Worm (Caenorhabditis elegans) whole organism, young adult: ENCODE data around the gene H38K22.7.

Source experiments
- B0261.1 ChIP-seq: sonication (generic microtip); optimal IDR thresholded peaks from 2 replicates; lab custom pipeline; 2016; ENCODE audit warnings: mild to moderate bottlenecking, missing genetic modification characterization, moderate library complexity, missing compliant biosample characterization
- B0336.3 ChIP-seq: fragments of 200-800 bp; sonication (Bioruptor generic); IDR thresholded peaks from 2 replicates; pipeline ENCODE4 v1.3.6; 2022; ENCODE audit warnings: missing genetic modification characterization, missing compliant biosample characterization
- C06A6.2 ChIP-seq: fragments of 200-800 bp; sonication (Bioruptor generic); conservative IDR thresholded peaks from 2 replicates; pipeline ENCODE4 v1.3.6; 2022; ENCODE audit warnings: missing genetic modification characterization, missing compliant biosample characterization
- F22D6.2 ChIP-seq: sonication (generic microtip); optimal IDR thresholded peaks from 2 replicates; lab custom pipeline; 2016; ENCODE audit warnings: mild to moderate bottlenecking, missing genetic modification characterization, missing compliant biosample characterization
- F23B12.7 ChIP-seq: sonication (generic microtip); optimal IDR thresholded peaks from 2 replicates; lab custom pipeline; 2017; ENCODE audit warnings: missing genetic modification characterization, mild to moderate bottlenecking, missing compliant biosample characterization, antibody characterized with exemption, moderate library complexity; ENCODE audit not compliant: insufficient read depth
- F33H1.4 ChIP-seq: fragments of 200-800 bp; sonication (Bioruptor generic); IDR thresholded peaks from 2 replicates; pipeline ENCODE4 v1.3.6; 2022; ENCODE audit warnings: missing genetic modification reagents, missing genetic modification characterization, missing compliant biosample characterization
- F55B11.4 ChIP-seq: sonication (generic microtip); optimal IDR thresholded peaks from 2 replicates; lab custom pipeline; 2016; ENCODE audit warnings: missing compliant biosample characterization, missing genetic modification characterization, borderline replicate concordance; ENCODE audit not compliant: insufficient read depth
- F57A8.1 ChIP-seq: fragments of 200-800 bp; sonication (Bioruptor generic); optimal IDR thresholded peaks from 2 replicates; lab custom pipeline; 2018; ENCODE audit warnings: mild to moderate bottlenecking, missing genetic modification characterization, moderate library complexity, missing compliant biosample characterization
- K11D2.4 ChIP-seq: fragments of 200-800 bp; sonication (Bioruptor generic); IDR thresholded peaks from 2 replicates; pipeline ENCODE4 v1.3.6; 2022; ENCODE audit warnings: missing genetic modification reagents, missing genetic modification characterization, missing compliant biosample characterization
- T07F8.4 ChIP-seq: sonication (generic microtip); optimal IDR thresholded peaks from 2 replicates; lab custom pipeline; 2016; ENCODE audit warnings: mild to moderate bottlenecking, missing genetic modification characterization, moderate library complexity, missing compliant biosample characterization
- Y56A3A.18 ChIP-seq: fragments of 200-800 bp; sonication (Bioruptor generic); IDR thresholded peaks from 2 replicates; pipeline ENCODE4 v1.3.6; 2022; ENCODE audit warnings: missing genetic modification reagents, missing genetic modification characterization, missing compliant biosample characterization
- Y79H2A.3 ChIP-seq: fragments of 200-800 bp; sonication (Bioruptor generic); conservative IDR thresholded peaks from 2 replicates; pipeline ENCODE4 v1.3.6; 2022; ENCODE audit warnings: missing genetic modification reagents, missing genetic modification characterization, missing compliant biosample characterization
- akir-1 ChIP-seq: fragments of 200-800 bp; sonication (Bioruptor generic); optimal IDR thresholded peaks from 2 replicates; lab custom pipeline; 2018; ENCODE audit warnings: mild to moderate bottlenecking, missing genetic modification characterization, moderate library complexity, missing compliant biosample characterization
- attf-5 ChIP-seq: fragments of 200-800 bp; sonication (Bioruptor generic); optimal IDR thresholded peaks from 2 replicates; lab custom pipeline; 2018; ENCODE audit warnings: mild to moderate bottlenecking, missing genetic modification characterization, missing compliant biosample characterization
- bed-1 ChIP-seq: fragments of 200-800 bp; sonication (Bioruptor generic); IDR thresholded peaks from 2 replicates; pipeline ENCODE4 v1.3.6; 2022; ENCODE audit warnings: missing genetic modification reagents, missing genetic modification characterization, missing compliant biosample characterization
- ceh-100 ChIP-seq: fragments of 200-800 bp; sonication (Bioruptor generic); IDR thresholded peaks from 2 replicates; pipeline ENCODE4 v1.3.6; 2022; ENCODE audit warnings: missing genetic modification reagents, missing genetic modification characterization, missing compliant biosample characterization
- ceh-27 ChIP-seq: fragments of 200-800 bp; sonication (Bioruptor generic); optimal IDR thresholded peaks from 2 replicates; lab custom pipeline; 2018; ENCODE audit warnings: mild to moderate bottlenecking, missing genetic modification characterization, moderate library complexity, missing compliant biosample characterization
- ceh-79 ChIP-seq: sonication (generic microtip); optimal IDR thresholded peaks from 2 replicates; lab custom pipeline; 2017; ENCODE audit warnings: mild to moderate bottlenecking, missing genetic modification characterization, missing compliant biosample characterization
- die-1 ChIP-seq: sonication (generic microtip); optimal IDR thresholded peaks from 2 replicates; lab custom pipeline; 2016; ENCODE audit warnings: missing genotype, mild to moderate bottlenecking, missing genetic modification characterization, missing compliant biosample characterization
- dox-1 ChIP-seq: fragments of 200-800 bp; sonication (Bioruptor generic); IDR thresholded peaks from 2 replicates; pipeline ENCODE4 v1.3.6; 2022; ENCODE audit warnings: missing genetic modification reagents, missing genetic modification characterization, missing compliant biosample characterization
- dpff-1 ChIP-seq: sonication (generic microtip); optimal IDR thresholded peaks from 2 replicates; lab custom pipeline; 2017; ENCODE audit warnings: mild to moderate bottlenecking, missing genetic modification characterization, missing compliant biosample characterization
- dpl-1 ChIP-seq: fragments of 150-350 bp; optimal IDR thresholded peaks from 2 replicates; lab custom pipeline; 2014; ENCODE audit warnings: missing biosample characterization, missing genetic modification reagents, missing genetic modification characterization
- egl-18 ChIP-seq: fragments of 200-800 bp; sonication (Bioruptor generic); IDR thresholded peaks from 2 replicates; pipeline ENCODE4 v1.3.6; 2022; ENCODE audit warnings: missing genetic modification reagents, missing genetic modification characterization, missing compliant biosample characterization
- egl-44 ChIP-seq: fragments of 200-800 bp; sonication (Bioruptor generic); IDR thresholded peaks from 2 replicates; pipeline ENCODE4 v1.3.6; 2022; ENCODE audit warnings: missing genetic modification reagents, missing genetic modification characterization, missing compliant biosample characterization
- ets-4 ChIP-seq: fragments of 200-800 bp; sonication (Bioruptor generic); optimal IDR thresholded peaks from 2 replicates; lab custom pipeline; 2018; ENCODE audit warnings: mild to moderate bottlenecking, missing genetic modification characterization, missing compliant biosample characterization
- gei-17 ChIP-seq: fragments of 200-800 bp; sonication (Bioruptor generic); optimal IDR thresholded peaks from 2 replicates; lab custom pipeline; 2018; ENCODE audit warnings: mild to moderate bottlenecking, missing genetic modification characterization, missing compliant biosample characterization
- let-607 ChIP-seq, 2 experiments: fragments of 200-800 bp in 1 of 2; sonication (Bioruptor generic) in 1 of 2; sonication (generic microtip) in 1 of 2; optimal IDR thresholded peaks; 2 replicates each; lab custom pipeline; 2016 to 2018; ENCODE audit warnings: mild to moderate bottlenecking in 2 of 2, missing compliant biosample characterization in 2 of 2, missing genetic modification characterization in 2 of 2, moderate library complexity in 2 of 2, missing genotype in 1 of 2
- lsl-1 ChIP-seq: fragments of 200-800 bp; sonication (Bioruptor generic); optimal IDR thresholded peaks from 2 replicates; lab custom pipeline; 2018; ENCODE audit warnings: mild to moderate bottlenecking, missing genetic modification characterization, moderate library complexity, missing compliant biosample characterization
- madf-10 ChIP-seq: sonication (generic microtip); optimal IDR thresholded peaks from 2 replicates; lab custom pipeline; 2016; ENCODE audit warnings: mild to moderate bottlenecking, missing genetic modification characterization, missing compliant biosample characterization
- madf-3 ChIP-seq: fragments of 200-800 bp; sonication (Bioruptor generic); IDR thresholded peaks from 2 replicates; pipeline ENCODE4 v1.3.6; 2022; ENCODE audit warnings: missing genetic modification reagents, missing genetic modification characterization, missing compliant biosample characterization
- madf-6 ChIP-seq: fragments of 200-800 bp; sonication (Bioruptor generic); IDR thresholded peaks from 2 replicates; pipeline ENCODE4 v1.3.6; 2022; ENCODE audit warnings: missing genetic modification reagents, missing genetic modification characterization, missing compliant biosample characterization
- madf-8 ChIP-seq: fragments of 200-800 bp; sonication (Bioruptor generic); conservative IDR thresholded peaks from 2 replicates; pipeline ENCODE4 v1.3.6; 2022; ENCODE audit warnings: missing genetic modification reagents, missing genetic modification characterization, missing compliant biosample characterization
- mel-28 ChIP-seq: sonication (generic microtip); optimal IDR thresholded peaks from 2 replicates; lab custom pipeline; 2016; ENCODE audit warnings: borderline replicate concordance, mild to moderate bottlenecking, missing genetic modification characterization, missing compliant biosample characterization
- mxl-1 ChIP-seq: sonication (generic microtip); optimal IDR thresholded peaks from 2 replicates; lab custom pipeline; 2016; ENCODE audit warnings: missing genetic modification characterization, missing compliant biosample characterization
- nfyb-1 ChIP-seq: fragments of 200-800 bp; sonication (Bioruptor generic); IDR thresholded peaks from 2 replicates; pipeline ENCODE4 v1.3.6; 2022; ENCODE audit warnings: missing genetic modification reagents, missing genetic modification characterization, missing compliant biosample characterization
- nhr-90 ChIP-seq: sonication (generic microtip); optimal IDR thresholded peaks from 2 replicates; lab custom pipeline; 2016; ENCODE audit warnings: missing genotype, mild to moderate bottlenecking, missing genetic modification characterization, missing compliant biosample characterization
- rec-8 ChIP-seq, 2 experiments: sonication (generic microtip); optimal IDR thresholded peaks; 2 replicates each; lab custom pipeline; 2016; ENCODE audit warnings: mild to moderate bottlenecking in 2 of 2, missing genetic modification characterization in 2 of 2, missing genetic modification reagents in 2 of 2, missing genotype in 2 of 2, missing biosample characterization in 1 of 2, missing compliant biosample characterization in 1 of 2, moderate library complexity in 1 of 2
- repo-1 ChIP-seq: sonication (generic microtip); optimal IDR thresholded peaks from 2 replicates; lab custom pipeline; 2017; ENCODE audit warnings: mild to moderate bottlenecking, missing genetic modification characterization, missing compliant biosample characterization
- sdz-38 ChIP-seq: sonication (generic microtip); optimal IDR thresholded peaks from 2 replicates; lab custom pipeline; 2016; ENCODE audit warnings: missing genotype, missing genetic modification characterization, missing compliant biosample characterization
- snpc-4 ChIP-seq, 5 experiments: fragments of 150-350 bp in 1 of 5; sonication (generic microtip) in 4 of 5; optimal IDR thresholded peaks; 2 replicates each; lab custom pipeline; 2014 to 2018; ENCODE audit warnings: missing genetic modification characterization in 5 of 5, missing biosample characterization in 3 of 5, antibody characterized with exemption in 2 of 5, mild to moderate bottlenecking in 2 of 5, missing compliant biosample characterization in 2 of 5, missing genotype in 2 of 5, moderate library complexity in 2 of 5, missing genetic modification reagents in 1 of 5
- somi-1 ChIP-seq: fragments of 200-800 bp; sonication (Bioruptor generic); optimal IDR thresholded peaks from 2 replicates; lab custom pipeline; 2018; ENCODE audit warnings: mild to moderate bottlenecking, missing genetic modification characterization, missing compliant biosample characterization
- tlf-1 ChIP-seq: fragments of 200-800 bp; sonication (Bioruptor generic); optimal IDR thresholded peaks from 2 replicates; lab custom pipeline; 2018; ENCODE audit warnings: mild to moderate bottlenecking, missing genetic modification characterization, missing compliant biosample characterization
- xnd-1 ChIP-seq: sonication (generic microtip); optimal IDR thresholded peaks from 2 replicates; lab custom pipeline; 2016; ENCODE audit warnings: missing genotype, missing genetic modification reagents, missing genetic modification characterization, missing compliant biosample characterization
- ztf-18 ChIP-seq: sonication (generic microtip); optimal IDR thresholded peaks from 2 replicates; lab custom pipeline; 2016; ENCODE audit warnings: missing genotype, mild to moderate bottlenecking, missing genetic modification characterization, missing compliant biosample characterization
- ztf-26 ChIP-seq: sonication (generic microtip); optimal IDR thresholded peaks from 2 replicates; lab custom pipeline; 2017; ENCODE audit warnings: missing genetic modification characterization, missing compliant biosample characterization
- ztf-3 ChIP-seq: fragments of 200-800 bp; sonication (Bioruptor generic); optimal IDR thresholded peaks from 2 replicates; lab custom pipeline; 2018; ENCODE audit warnings: mild to moderate bottlenecking, missing genetic modification characterization, missing compliant biosample characterization

The H38K22.7 gene

DNA sequence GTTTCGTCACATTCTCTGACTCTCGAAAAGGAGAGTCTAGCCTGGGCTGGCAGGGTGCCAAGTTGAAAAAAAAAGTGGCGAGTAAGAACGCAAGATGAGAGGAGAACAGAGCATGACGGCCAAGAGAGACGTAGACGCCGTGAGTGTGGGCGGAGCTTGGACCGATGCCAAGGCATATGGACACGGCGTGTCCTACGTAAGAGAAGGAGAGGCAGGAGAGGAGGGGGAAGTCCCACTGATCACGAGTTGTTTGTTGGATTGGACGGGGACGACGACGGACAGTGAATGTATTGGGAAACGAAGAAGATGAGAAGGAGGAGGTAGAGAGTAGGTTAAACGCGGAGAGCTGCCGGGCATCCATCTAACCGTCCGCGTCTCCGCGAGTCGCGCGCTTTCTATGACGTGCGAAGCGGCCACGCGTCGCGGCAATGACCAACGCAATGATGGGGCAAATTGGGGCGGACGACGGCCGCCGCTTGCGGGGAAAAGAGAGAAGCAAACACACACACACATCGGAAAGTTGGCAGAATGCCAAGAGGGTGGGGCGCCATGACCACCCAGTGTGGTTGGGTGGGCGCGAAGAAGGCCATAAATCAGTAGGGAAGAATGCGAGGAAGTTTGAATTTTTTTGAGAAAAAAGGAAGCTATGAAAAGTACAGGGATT is 39.4 kb upstream of the H38K22.7 start:
- no peak for TF ChIP-seq xnd-1 (tag; lab: Kevin White, UChicago)
- TF ChIP-seq die-1 (tag; lab: Kevin White, UChicago) = peak; percentile 93
- no peak for TF ChIP-seq F55B11.4
- TF ChIP-seq Y79H2A.3 = no peak
- no peak for TF ChIP-seq mxl-1 (tag; lab: Kevin White, UChicago)
- TF ChIP-seq C06A6.2 (GFP tag; lab: Robert Waterston, UW) = peak; percentile 99
- TF ChIP-seq bed-1 (GFP tag; lab: Robert Waterston, UW) = 0 out of 2 replicates have a peak, but pooled peaks have one; percentile 20
- no peak for TF ChIP-seq mel-28 (tag; lab: Kevin White, UChicago)
- no peak for TF ChIP-seq dpl-1 (GFP tag; lab: Kevin White, UChicago)
- TF ChIP-seq F33H1.4 (GFP tag; lab: Robert Waterston, UW) = peak; percentile 31
- peak; percentile 78 for TF ChIP-seq ceh-100 (GFP tag; lab: Robert Waterston, UW)
- peak; percentile 98 for TF ChIP-seq egl-44 (GFP tag; lab: Robert Waterston, UW)
- peak; percentile 34 for TF ChIP-seq F57A8.1
- TF ChIP-seq Y56A3A.18 = peak; percentile 92
- TF ChIP-seq madf-10 = peak; percentile 98
- peak; percentile 98 for TF ChIP-seq nfyb-1
- TF ChIP-seq rec-8 (tag; optimal IDR thresholded peaks at IDR 0.05; lab: Kevin White, UChicago) = no peak
- no peak for TF ChIP-seq madf-6 (GFP tag; lab: Robert Waterston, UW)
- peak; percentile 13 for TF ChIP-seq T07F8.4 (tag; lab: Kevin White, UChicago)
- peak; percentile 98 for TF ChIP-seq attf-5 (GFP tag; lab: Kevin White, UChicago)
- no peak for TF ChIP-seq madf-8
- TF ChIP-seq B0261.1 (tag; lab: Kevin White, UChicago) = peak; percentile 25
- peak; percentile 95 for TF ChIP-seq dox-1 (GFP tag; lab: Robert Waterston, UW)
- TF ChIP-seq dpff-1 = peak; percentile 84
- peak; percentile 89 for TF ChIP-seq nhr-90
- peak; percentile 94 for TF ChIP-seq repo-1 (tag; lab: Kevin White, UChicago)
- TF ChIP-seq ztf-18 (tag; lab: Kevin White, UChicago) = peak; percentile 82
- peak; percentile 96 for TF ChIP-seq F22D6.2
- peak; percentile 93 to 95 for TF ChIP-seq let-607 (tag; optimal IDR thresholded peaks at IDR 0.05; lab: Kevin White, UChicago)
- peak; percentile 2 for TF ChIP-seq snpc-4 (GFP tag; optimal IDR thresholded peaks at IDR 0.05; lab: Kevin White, UChicago)
- TF ChIP-seq snpc-4 (tag; optimal IDR thresholded peaks at IDR 0.05; lab: Kevin White, UChicago) = peak in 3 of 4 experiments; percentile 76 to 88 (median 86)
- TF ChIP-seq B0336.3 = peak; percentile 99
- peak; percentile 93 for TF ChIP-seq ztf-3
- TF ChIP-seq F23B12.7 (tag; lab: Kevin White, UChicago) = no peak
- peak; percentile 87 for TF ChIP-seq madf-3 (GFP tag; lab: Robert Waterston, UW)
- no peak for TF ChIP-seq sdz-38 (tag; lab: Kevin White, UChicago)
- peak; percentile 95 for TF ChIP-seq tlf-1 (GFP tag; lab: Kevin White, UChicago)
- TF ChIP-seq somi-1 (GFP tag; lab: Kevin White, UChicago) = peak; percentile 100
- TF ChIP-seq lsl-1 = no peak
- peak; percentile 61 for TF ChIP-seq akir-1 (GFP tag; lab: Kevin White, UChicago)
- TF ChIP-seq ztf-26 (tag; lab: Kevin White, UChicago) = peak; percentile 98
- peak; percentile 94 for TF ChIP-seq gei-17 (GFP tag; lab: Kevin White, UChicago)
- TF ChIP-seq ets-4 = peak; percentile 58
- TF ChIP-seq K11D2.4 (GFP tag; lab: Robert Waterston, UW) = peak; percentile 96
- TF ChIP-seq ceh-27 = peak; percentile 94
- TF ChIP-seq egl-18 (GFP tag; lab: Robert Waterston, UW) = peak; percentile 73; the same call in 1 of the 2 replicates
- TF ChIP-seq ceh-79 (tag; lab: Kevin White, UChicago) = no peak
